Worm (Caenorhabditis elegans) whole organism, L4 larva: ENCODE results near the gene syx-6.

Experiments
- F26F4.8 ChIP-seq: fragments of 200-800 bp; sonication (Bioruptor generic); conservative IDR thresholded peaks from 2 replicates; pipeline ENCODE4 v1.3.6; 2022; ENCODE audit warnings: missing genetic modification characterization, missing compliant biosample characterization
- F37D6.2 ChIP-seq: sonication (generic microtip); optimal IDR thresholded peaks from 2 replicates; lab custom pipeline; 2016; ENCODE audit warnings: mild to moderate bottlenecking, missing genetic modification characterization, missing compliant biosample characterization
- F44E2.7 ChIP-seq: fragments of 200-800 bp; sonication (Bioruptor generic); IDR thresholded peaks from 2 replicates; pipeline ENCODE4 v2.1.2; 2022; ENCODE audit warnings: missing genetic modification characterization, missing compliant biosample characterization
- F49E8.2 ChIP-seq: sonication (generic microtip); optimal IDR thresholded peaks from 2 replicates; lab custom pipeline; 2016; ENCODE audit warnings: missing compliant biosample characterization, mild to moderate bottlenecking, missing genetic modification characterization, borderline replicate concordance
- Y105C5A.15 ChIP-seq: fragments of 200-800 bp; sonication (Bioruptor generic); IDR thresholded peaks from 2 replicates; pipeline ENCODE4 v1.3.6; 2022; ENCODE audit warnings: missing genetic modification characterization, missing compliant biosample characterization
- Y48G9A.11 ChIP-seq: fragments of 200-800 bp; sonication (Bioruptor generic); IDR thresholded peaks from 2 replicates; pipeline ENCODE4 v1.3.6; 2022; ENCODE audit warnings: missing genetic modification reagents, missing genetic modification characterization, missing compliant biosample characterization
- ama-1 ChIP-seq: fragments of 150-350 bp; optimal IDR thresholded peaks from 2 replicates; lab custom pipeline; 2014; ENCODE audit warnings: inconsistent platforms, mixed read lengths
- ceh-20 ChIP-seq: fragments of 200-800 bp; sonication (Bioruptor generic); IDR thresholded peaks from 2 replicates; pipeline ENCODE4 v1.3.6; 2022; ENCODE audit warnings: missing genetic modification reagents, missing genetic modification characterization, missing compliant biosample characterization
- ceh-28 ChIP-seq: fragments of 150-350 bp; optimal IDR thresholded peaks from 2 replicates; lab custom pipeline; 2014; ENCODE audit warnings: missing biosample characterization, missing genetic modification reagents, missing genetic modification characterization
- ceh-32 ChIP-seq: sonication (generic microtip); optimal IDR thresholded peaks from 2 replicates; lab custom pipeline; 2016; ENCODE audit warnings: mild to moderate bottlenecking, missing genetic modification characterization, missing compliant biosample characterization; ENCODE audit not compliant: poor library complexity
- ceh-44 ChIP-seq: fragments of 200-800 bp; sonication (Bioruptor generic); IDR thresholded peaks from 2 replicates; pipeline ENCODE4 v1.3.6; 2022; ENCODE audit warnings: missing genetic modification reagents, missing genetic modification characterization, missing compliant biosample characterization
- ceh-62 ChIP-seq: sonication (generic microtip); optimal IDR thresholded peaks from 2 replicates; lab custom pipeline; 2017; ENCODE audit warnings: missing biosample characterization, missing genetic modification characterization
- ces-1 ChIP-seq: fragments of 150-350 bp; sonication (generic microtip); optimal IDR thresholded peaks from 4 replicates; lab custom pipeline; 2014; ENCODE audit warnings: missing biosample characterization, missing genetic modification reagents, missing genetic modification characterization
- daf-16 ChIP-seq, 3 experiments: sonication (generic microtip); optimal IDR thresholded peaks; 2 replicates each; lab custom pipeline; 2016 to 2017; ENCODE audit warnings: missing genetic modification characterization in 3 of 3, missing genetic modification reagents in 3 of 3, mild to moderate bottlenecking in 2 of 3, missing compliant biosample characterization in 2 of 3, missing biosample characterization in 1 of 3, moderate library complexity in 1 of 3
- dmd-6 ChIP-seq: fragments of 200-800 bp; sonication (Bioruptor generic); IDR thresholded peaks from 2 replicates; pipeline ENCODE4 v1.3.6; 2022; ENCODE audit warnings: missing genetic modification reagents, missing genetic modification characterization, missing compliant biosample characterization
- egl-27 ChIP-seq: sonication (generic microtip); optimal IDR thresholded peaks from 3 replicates; lab custom pipeline; 2017; ENCODE audit warnings: missing biosample characterization, missing genetic modification reagents, missing genetic modification characterization
- hif-1 ChIP-seq, 2 experiments: sonication (generic microtip); optimal IDR thresholded peaks; 2 replicates each; lab custom pipeline; 2016 to 2017; ENCODE audit warnings: missing compliant biosample characterization in 2 of 2, missing genetic modification characterization in 2 of 2, missing genetic modification reagents in 2 of 2, missing genotype in 2 of 2, mild to moderate bottlenecking in 1 of 2
- hlh-11 ChIP-seq: fragments of 200-800 bp; sonication (Bioruptor generic); optimal IDR thresholded peaks from 2 replicates; lab custom pipeline; 2018; ENCODE audit warnings: mild to moderate bottlenecking, missing genetic modification characterization, missing compliant biosample characterization
- hmg-1.1 ChIP-seq: fragments of 200-800 bp; sonication (Bioruptor generic); IDR thresholded peaks from 2 replicates; pipeline ENCODE4 v1.3.6; 2022; ENCODE audit warnings: missing genetic modification reagents, missing genetic modification characterization, missing compliant biosample characterization
- lim-7 ChIP-seq: fragments of 200-800 bp; sonication (Bioruptor generic); IDR thresholded peaks from 2 replicates; pipeline ENCODE4 v1.3.6; 2022; ENCODE audit warnings: missing genetic modification characterization, missing compliant biosample characterization
- lin-1 ChIP-seq: fragments of 200-800 bp; sonication (Bioruptor generic); IDR thresholded peaks from 2 replicates; pipeline ENCODE4 v1.3.6; 2022; ENCODE audit warnings: missing genetic modification reagents, missing genetic modification characterization, missing compliant biosample characterization
- lin-15B ChIP-seq: fragments of 150-350 bp; sonication (generic microtip); optimal IDR thresholded peaks from 3 replicates; lab custom pipeline; 2014; ENCODE audit warnings: missing biosample characterization, missing genetic modification characterization
- lin-29 ChIP-seq: fragments of 200-800 bp; sonication (Bioruptor generic); IDR thresholded peaks from 2 replicates; pipeline ENCODE4 v1.3.6; 2022; ENCODE audit warnings: missing genetic modification reagents, missing genetic modification characterization, missing compliant biosample characterization
- lin-39 ChIP-seq: fragments of 150-350 bp; optimal IDR thresholded peaks from 2 replicates; lab custom pipeline; 2014; ENCODE audit warnings: missing biosample characterization, missing genetic modification reagents, missing genetic modification characterization
- lsy-2 ChIP-seq, 2 experiments: fragments of 150-350 bp in 1 of 2; sonication (generic microtip) in 1 of 2; optimal IDR thresholded peaks; 2 replicates each; lab custom pipeline; 2014 to 2017; ENCODE audit warnings: missing biosample characterization in 2 of 2, missing genetic modification characterization in 2 of 2
- mes-2 ChIP-seq: sonication (generic microtip); optimal IDR thresholded peaks from 2 replicates; lab custom pipeline; 2016; ENCODE audit warnings: missing genotype, mild to moderate bottlenecking, missing genetic modification characterization, missing compliant biosample characterization; ENCODE audit not compliant: poor library complexity, severe bottlenecking
- mxl-3 ChIP-seq: fragments of 200-800 bp; sonication (Bioruptor generic); optimal IDR thresholded peaks from 2 replicates; lab custom pipeline; 2018; ENCODE audit warnings: mild to moderate bottlenecking, missing genetic modification characterization, missing compliant biosample characterization
- nhr-102 ChIP-seq: sonication (generic microtip); optimal IDR thresholded peaks from 2 replicates; lab custom pipeline; 2016; ENCODE audit warnings: mild to moderate bottlenecking, missing genetic modification characterization, moderate library complexity, missing compliant biosample characterization
- nhr-11 ChIP-seq: fragments of 150-350 bp; optimal IDR thresholded peaks from 2 replicates; lab custom pipeline; 2014; ENCODE audit warnings: missing biosample characterization, missing genetic modification characterization
- nhr-237 ChIP-seq: sonication (generic microtip); optimal IDR thresholded peaks from 2 replicates; lab custom pipeline; 2017; ENCODE audit warnings: missing biosample characterization, missing genetic modification characterization
- nhr-25 ChIP-seq: sonication (generic microtip); optimal IDR thresholded peaks from 2 replicates; lab custom pipeline; 2017; ENCODE audit warnings: missing genetic modification characterization, mild to moderate bottlenecking, missing compliant biosample characterization, antibody characterized with exemption, moderate library complexity, borderline replicate concordance; ENCODE audit not compliant: insufficient read depth
- nhr-41 ChIP-seq: fragments of 200-800 bp; sonication (Bioruptor generic); IDR thresholded peaks from 2 replicates; pipeline ENCODE4 v1.3.6; 2022; ENCODE audit warnings: missing genetic modification reagents, missing genetic modification characterization, missing compliant biosample characterization
- nhr-42 ChIP-seq: fragments of 200-800 bp; sonication (Bioruptor generic); IDR thresholded peaks from 2 replicates; pipeline ENCODE4 v1.3.6; 2022; ENCODE audit warnings: missing genetic modification characterization, missing compliant biosample characterization
- nhr-48 ChIP-seq: sonication (generic microtip); optimal IDR thresholded peaks from 2 replicates; lab custom pipeline; 2016; ENCODE audit warnings: mild to moderate bottlenecking, missing genetic modification characterization, missing compliant biosample characterization
- nhr-77 ChIP-seq: fragments of 150-350 bp; optimal IDR thresholded peaks from 2 replicates; lab custom pipeline; 2014; ENCODE audit warnings: missing biosample characterization, missing genetic modification characterization
- pqm-1 ChIP-seq: sonication (generic microtip); optimal IDR thresholded peaks from 2 replicates; lab custom pipeline; 2017; ENCODE audit warnings: missing biosample characterization, missing genetic modification characterization
- sdz-12 ChIP-seq: fragments of 200-800 bp; sonication (Bioruptor generic); optimal IDR thresholded peaks from 2 replicates; lab custom pipeline; 2018; ENCODE audit warnings: mild to moderate bottlenecking, missing genetic modification characterization, missing compliant biosample characterization
- snpc-4 ChIP-seq: fragments of 150-350 bp; optimal IDR thresholded peaks from 2 replicates; lab custom pipeline; 2014; ENCODE audit warnings: missing biosample characterization, missing genetic modification characterization
- spr-1 ChIP-seq: sonication (generic microtip); optimal IDR thresholded peaks from 2 replicates; lab custom pipeline; 2016; ENCODE audit warnings: mild to moderate bottlenecking, missing genetic modification characterization, missing compliant biosample characterization
- spr-3 ChIP-seq: fragments of 200-800 bp; sonication (Bioruptor generic); optimal IDR thresholded peaks from 2 replicates; lab custom pipeline; 2018; ENCODE audit warnings: mild to moderate bottlenecking, missing genetic modification characterization, missing compliant biosample characterization
- tra-1 ChIP-seq: fragments of 200-800 bp; sonication (Bioruptor generic); IDR thresholded peaks from 2 replicates; pipeline ENCODE4 v1.3.6; 2022; ENCODE audit warnings: missing genetic modification reagents, missing genetic modification characterization, missing compliant biosample characterization
- unc-62 ChIP-seq, 3 experiments: fragments of 150-350 bp in 1 of 3; sonication (generic microtip); optimal IDR thresholded peaks in 2 of 3; peaks in 1 of 3; 1 replicate in 1 of 3; 2 replicates in 2 of 3; lab custom pipeline; 2014 to 2017; ENCODE audit warnings: missing biosample characterization in 3 of 3, missing genetic modification characterization in 3 of 3, missing genetic modification reagents in 3 of 3, missing genotype in 1 of 3
- zfp-3 ChIP-seq: fragments of 200-800 bp; sonication (Bioruptor generic); conservative IDR thresholded peaks from 2 replicates; pipeline ENCODE4 v1.3.6; 2022; ENCODE audit warnings: missing genetic modification reagents, missing genetic modification characterization, missing compliant biosample characterization
- ztf-11 ChIP-seq: fragments of 150-350 bp; optimal IDR thresholded peaks from 2 replicates; lab custom pipeline; 2014; ENCODE audit warnings: missing biosample characterization, missing genetic modification characterization
- ztf-7 ChIP-seq: fragments of 150-350 bp; optimal IDR thresholded peaks from 2 replicates; lab custom pipeline; 2014; ENCODE audit warnings: missing biosample characterization, missing genetic modification characterization

Gene syx-6

ce11 chrX:3145265-3145664, 19.1 kb upstream of the syx-6 start, which contains the start of gene C15C7.4:
Gene C15C7.4 (plus strand): TSS chrX:3145565.
- TF ChIP-seq lin-15B (tag; lab: Kevin White, UChicago): no peak
- TF ChIP-seq tra-1 (GFP tag; lab: Robert Waterston, UW): no peak
- no peak for TF ChIP-seq nhr-42 (GFP tag; lab: Robert Waterston, UW)
- TF ChIP-seq lim-7: no peak
- TF ChIP-seq Y105C5A.15 (GFP tag; lab: Robert Waterston, UW): no peak
- no peak for TF ChIP-seq nhr-25 (tag; lab: Kevin White, UChicago)
- TF ChIP-seq lin-1 (GFP tag; lab: Robert Waterston, UW): no peak
- TF ChIP-seq snpc-4 (tag; lab: Kevin White, UChicago): no peak
- no peak for TF ChIP-seq ama-1 (lab: Kevin White, UChicago)
- TF ChIP-seq zfp-3 (GFP tag; lab: Robert Waterston, UW): no peak
- no peak for TF ChIP-seq F49E8.2
- no peak for TF ChIP-seq dmd-6 (GFP tag; lab: Robert Waterston, UW)
- TF ChIP-seq nhr-11: no peak
- TF ChIP-seq ces-1 (GFP tag; lab: Kevin White, UChicago): no peak
- TF ChIP-seq hlh-11 (tag; lab: Kevin White, UChicago): no peak

ce11 chrX:3152361-3152760, 12.0 kb upstream of the syx-6 start, which contains the start of gene bbln-1:
Gene bbln-1 (minus strand): TSS chrX:3152461.
- no peak for TF ChIP-seq ceh-32
- no peak for TF ChIP-seq nhr-25 (tag; lab: Kevin White, UChicago)
- TF ChIP-seq ceh-62 (tag; lab: Kevin White, UChicago): no peak
- no peak for TF ChIP-seq spr-3
- no peak for TF ChIP-seq nhr-102
- no peak for TF ChIP-seq lsy-2 (tag; optimal IDR thresholded peaks at IDR 0.05; lab: Kevin White, UChicago)
- TF ChIP-seq hif-1 (tag; optimal IDR thresholded peaks at IDR 0.05; lab: Kevin White, UChicago): no peak
- no peak for TF ChIP-seq ceh-20 (GFP tag; lab: Robert Waterston, UW)
- no peak for TF ChIP-seq mxl-3 (GFP tag; lab: Kevin White, UChicago)
- no peak for TF ChIP-seq lin-1 (GFP tag; lab: Robert Waterston, UW)
- TF ChIP-seq spr-1 (tag; lab: Kevin White, UChicago): no peak
- TF ChIP-seq F37D6.2 (tag; lab: Kevin White, UChicago): no peak
- TF ChIP-seq F26F4.8 (GFP tag; lab: Robert Waterston, UW): no peak
- TF ChIP-seq egl-27: no peak
- TF ChIP-seq lin-29: no peak
- no peak for TF ChIP-seq ceh-28 (tag; lab: Kevin White, UChicago)
- no peak for TF ChIP-seq ztf-11 (tag; lab: Kevin White, UChicago)

- TF ChIP-seq ceh-28 (tag; lab: Kevin White, UChicago) (no peak), pqm-1 (tag; lab: Kevin White, UChicago) (peak; percentile 98), hlh-11 (tag; lab: Kevin White, UChicago) (peak; percentile 87), ztf-7 (peak; percentile 8), ama-1 (lab: Kevin White, UChicago) (no peak), hmg-1.1 (no peak), daf-16 (GFP tag; optimal IDR thresholded peaks at IDR 0.05; lab: Kevin White, UChicago) (peak in 1 of 2 experiments; percentile 31), daf-16 (tag; optimal IDR thresholded peaks at IDR 0.05; lab: Kevin White, UChicago) (peak; percentile 84), spr-3 (no peak), ceh-32 (no peak), nhr-237 (tag; lab: Kevin White, UChicago) (no peak), lin-1 (GFP tag; lab: Robert Waterston, UW) (peak; percentile 47; the same call in 1 of the 2 replicates), lin-39 (tag; lab: Kevin White, UChicago) (no peak), mes-2 (tag; lab: Kevin White, UChicago) (peak; percentile 20), ztf-11 (tag; lab: Kevin White, UChicago) (no peak), nhr-48 (tag; lab: Kevin White, UChicago) (peak; percentile 48), unc-62 (GFP tag; optimal IDR thresholded peaks at IDR 0.05 in 1 of 2; lab: Kevin White, UChicago) (peak in 1 of 2 experiments; percentile 69), unc-62 (tag; optimal IDR thresholded peaks at IDR 0.05; lab: Kevin White, UChicago) (no peak), sdz-12 (GFP tag; lab: Kevin White, UChicago) (no peak), tra-1 (GFP tag; lab: Robert Waterston, UW) (0 out of 2 replicates have a peak, but pooled peaks have one; percentile 44), Y48G9A.11 (no peak), nhr-77 (tag; lab: Kevin White, UChicago) (peak; percentile 79), dmd-6 (GFP tag; lab: Robert Waterston, UW) (peak; percentile 91), nhr-41 (GFP tag; lab: Robert Waterston, UW) (peak; percentile 68), F44E2.7 (GFP tag; lab: Robert Waterston, UW) (no peak), mxl-3 (GFP tag; lab: Kevin White, UChicago) (peak; percentile 31), ceh-44 (GFP tag; lab: Robert Waterston, UW) (no peak)
These were observed 11.2 kb upstream of the syx-6 start for ce11 chrX:3153133-3153532.
